Fruit fly (Drosophila melanogaster) ovary, adult (tissue): ENCODE data around the gene tey.
A peak's percentile ranks its signal among the peaks of the same experiment; 100 is the strongest.

Source experiments
- CG17801 ChIP-seq: fragments of 200-800 bp; optimal IDR thresholded peaks from 2 replicates; lab custom pipeline; 2019; ENCODE audit warnings: missing biosample characterization, mild to moderate bottlenecking, missing genetic modification characterization, moderate library complexity; ENCODE audit not compliant: partially characterized antibody

tey gene

dm6 chr3L:19635478-19635996 lies 28.4 kb downstream of the tey start, which contains the start of gene wnd:
wnd (minus strand) TSS chr3L:19635783.
- TF ChIP-seq CG17801 (GFP tag; lab: Kevin White, UChicago) = peak; percentile 17

DNA sequence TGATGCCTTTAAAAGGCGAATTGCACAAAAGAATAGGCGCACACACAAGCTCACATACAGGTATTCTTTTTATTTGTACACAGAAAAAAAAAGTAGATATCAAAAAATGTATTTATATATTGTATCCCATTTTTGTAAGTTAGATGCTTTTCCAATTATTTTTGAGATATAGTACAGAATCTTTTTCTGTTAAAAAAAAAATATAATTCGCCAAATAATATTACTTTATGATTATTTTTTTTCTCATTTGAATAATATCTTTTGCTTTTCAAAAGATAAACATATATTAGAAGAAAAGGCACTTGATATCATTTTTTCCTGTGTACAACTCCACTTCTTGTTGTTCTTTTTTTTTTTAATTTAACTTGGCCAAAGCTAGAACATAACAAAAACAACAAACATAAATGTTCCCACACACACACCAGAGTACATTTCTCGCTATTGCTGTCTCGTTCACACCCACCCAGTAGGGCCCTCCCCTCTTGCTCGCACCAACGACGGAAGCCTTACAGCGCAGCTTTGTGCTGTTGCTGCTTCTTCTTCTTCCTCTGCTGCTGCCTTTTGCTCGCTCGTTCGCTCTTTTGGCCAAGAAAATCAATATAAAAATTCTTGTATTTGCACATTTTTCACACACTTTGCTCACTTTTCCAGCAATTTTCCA lies 29.0 kb downstream of the tey start:
- peak; percentile 61 for TF ChIP-seq CG17801 (GFP tag; lab: Kevin White, UChicago)

DNA sequence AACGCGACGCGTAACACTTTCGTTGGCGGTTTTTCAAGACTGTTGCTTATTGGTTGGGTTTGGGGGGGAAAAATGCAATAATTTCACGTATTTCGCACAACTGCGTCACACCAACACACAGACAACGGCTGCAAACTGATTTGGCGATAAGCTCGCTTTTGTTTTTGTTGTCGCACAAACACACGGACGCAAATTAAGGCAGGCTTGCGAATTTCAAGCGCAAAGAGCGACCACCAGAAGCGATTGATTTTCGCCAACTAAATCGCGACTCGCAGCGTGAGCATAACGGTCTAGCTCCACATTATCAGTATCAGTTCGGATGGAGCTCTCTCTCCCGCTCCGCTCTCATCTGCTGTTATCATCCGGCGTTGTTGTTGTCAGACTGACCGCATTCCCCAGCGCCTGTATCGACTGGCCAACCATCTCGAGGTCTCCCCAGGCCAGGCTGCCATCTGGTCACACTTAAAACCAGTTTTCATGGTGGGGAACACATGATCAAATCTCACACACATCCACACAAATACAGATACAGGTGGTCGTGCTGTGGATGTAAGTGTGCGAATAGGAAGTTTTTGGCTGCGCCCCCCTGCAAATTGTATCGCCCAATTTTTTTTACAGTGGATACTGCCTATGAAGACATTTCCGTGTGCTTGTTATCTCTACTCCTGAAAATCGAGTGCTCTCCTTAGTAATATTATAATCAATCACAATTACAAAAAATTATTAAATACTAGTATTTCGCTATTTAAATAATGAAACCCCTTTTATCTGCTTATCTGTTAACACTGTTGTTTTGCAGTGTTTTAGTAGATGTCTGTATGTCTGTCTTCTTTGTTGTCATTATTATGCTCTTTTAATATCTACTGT lies 30.9 kb downstream of the tey start:
- peak; percentile 83 for TF ChIP-seq CG17801 (GFP tag; lab: Kevin White, UChicago)

DNA sequence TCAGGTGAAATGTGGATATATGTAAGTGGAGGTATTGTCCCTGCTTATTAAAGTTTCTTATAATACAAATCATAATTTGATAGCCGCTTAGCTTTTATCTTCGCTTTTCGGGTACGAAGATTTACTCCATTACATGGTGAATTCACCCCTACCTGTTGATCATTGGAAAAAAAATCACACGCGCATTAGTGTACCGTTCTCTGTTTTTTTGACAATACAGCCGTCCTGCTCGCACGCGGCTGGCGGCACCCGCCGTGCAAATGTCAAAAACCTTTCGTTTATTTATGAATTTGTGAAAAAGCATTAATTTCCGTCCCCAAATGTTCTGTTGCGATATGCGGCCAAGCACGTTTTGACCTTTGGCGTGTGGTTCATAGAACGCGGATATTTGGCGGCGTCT lies 32.0 kb downstream of the tey start:
- TF ChIP-seq CG17801 (GFP tag; lab: Kevin White, UChicago) = no peak

dm6 chr3L:19630701-19631100 lies 33.2 kb downstream of the tey start:
- no peak for TF ChIP-seq CG17801 (GFP tag; lab: Kevin White, UChicago)

dm6 chr3L:19618072-19618958 lies 45.6 kb downstream of the tey start, which contains the start of gene asf1:
asf1 (plus strand) TSS chr3L:19618894.
- TF ChIP-seq CG17801 (GFP tag; lab: Kevin White, UChicago) = no peak

DNA sequence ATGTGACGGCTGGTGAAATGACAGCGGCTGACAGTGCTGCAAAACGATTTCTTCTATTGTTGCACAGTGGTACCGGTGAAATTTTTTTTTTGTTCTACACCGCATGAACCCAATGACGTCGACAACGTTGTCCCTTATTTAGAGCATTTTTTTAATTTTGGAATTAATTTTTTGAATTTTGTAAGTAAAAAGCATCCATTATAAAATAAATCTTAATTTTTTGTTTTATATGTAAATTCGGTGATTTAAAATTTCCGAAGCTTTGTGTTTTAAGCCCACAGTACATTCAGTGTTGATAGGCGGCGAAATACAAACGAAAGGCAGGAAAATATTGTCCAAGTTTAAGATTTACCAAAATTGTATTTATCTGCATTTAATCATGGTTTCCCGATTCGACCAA lies 51.7 kb downstream of the tey start, which contains the start of the genes Lon and PIG-F:
Gene Lon (minus strand): TSS at position 28 of the 400 bp plus-strand sequence.
Gene PIG-F (plus strand): TSS at position 284 of the 400 bp plus-strand sequence.
- peak; percentile 99 for TF ChIP-seq CG17801 (GFP tag; lab: Kevin White, UChicago)

DNA sequence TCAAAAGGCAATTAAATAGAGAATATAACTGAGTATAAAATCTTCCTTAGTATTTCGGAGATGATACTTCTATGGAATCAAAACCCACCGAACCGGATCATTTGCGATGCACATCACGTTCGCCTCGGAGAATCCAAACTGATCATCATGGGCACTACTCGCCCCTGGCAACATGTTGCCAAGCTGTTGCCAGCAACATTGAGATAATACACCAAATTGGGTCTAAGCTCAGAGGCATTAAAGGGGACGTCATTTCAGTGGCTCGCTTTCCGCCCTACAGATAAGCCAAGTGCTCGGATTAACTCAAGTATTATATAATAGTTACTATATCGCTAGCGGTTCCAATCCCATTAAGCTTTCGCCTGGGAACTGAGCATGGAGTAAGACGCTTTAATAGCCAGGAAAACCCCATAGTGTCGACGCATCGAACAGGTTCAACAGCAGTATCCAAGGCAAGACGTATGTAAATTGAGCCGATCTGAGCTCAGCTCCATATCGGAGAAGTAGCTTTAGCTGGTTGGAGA lies 57.9 kb downstream of the tey start, which contains the start of the genes lush and CG9372:
Gene lush (minus strand): TSS at position 117 of the 524 bp plus-strand sequence.
Gene CG9372 (plus strand): TSS at position 235 of the 524 bp plus-strand sequence.
- no peak for TF ChIP-seq CG17801 (GFP tag; lab: Kevin White, UChicago)

- TF ChIP-seq CG17801 (GFP tag; lab: Kevin White, UChicago) = no peak
Observed at dm6 chr3L:19601413-19601812, 62.5 kb downstream of the tey start, which contains the start of gene CG9368. CG9368 (plus strand) TSS chr3L:19601633.
